Worm (Caenorhabditis elegans) whole organism, L2 larva: ENCODE data around the gene Y54F10AM.8.

Experiments used
- C34F6.9 ChIP-seq: fragments of 150-350 bp; optimal IDR thresholded peaks from 2 replicates; lab custom pipeline; 2014; ENCODE audit warnings: missing biosample characterization, missing genetic modification characterization
- F13H6.1 ChIP-seq: sonication (generic microtip); optimal IDR thresholded peaks from 2 replicates; lab custom pipeline; 2016; ENCODE audit warnings: missing genetic modification characterization, missing compliant biosample characterization
- R02D3.7 ChIP-seq: fragments of 150-350 bp; optimal IDR thresholded peaks from 2 replicates; lab custom pipeline; 2014; ENCODE audit warnings: missing biosample characterization, missing genetic modification characterization
- Y55F3AM.14 ChIP-seq: fragments of 200-800 bp; sonication (Bioruptor generic); optimal IDR thresholded peaks from 2 replicates; lab custom pipeline; 2018; ENCODE audit warnings: mild to moderate bottlenecking, missing genetic modification characterization, missing compliant biosample characterization
- ZK546.5 ChIP-seq: sonication (generic microtip); optimal IDR thresholded peaks from 2 replicates; lab custom pipeline; 2017; ENCODE audit warnings: missing biosample characterization, missing genetic modification characterization
- alr-1 ChIP-seq: fragments of 150-350 bp; optimal IDR thresholded peaks from 2 replicates; lab custom pipeline; 2014; ENCODE audit warnings: missing biosample characterization, missing genetic modification characterization
- aly-2 ChIP-seq: fragments of 150-350 bp; optimal IDR thresholded peaks from 2 replicates; lab custom pipeline; 2014; ENCODE audit warnings: missing biosample characterization, missing genetic modification characterization
- ama-1 ChIP-seq: fragments of 150-350 bp; optimal IDR thresholded peaks from 2 replicates; lab custom pipeline; 2018; ENCODE audit warnings: inconsistent platforms
- blmp-1 ChIP-seq: sonication (generic microtip); optimal IDR thresholded peaks from 2 replicates; lab custom pipeline; 2017; ENCODE audit warnings: missing genetic modification characterization, mild to moderate bottlenecking, missing compliant biosample characterization, antibody characterized with exemption, moderate library complexity; ENCODE audit not compliant: insufficient read depth
- ceh-16 ChIP-seq: fragments of 150-350 bp; optimal IDR thresholded peaks from 2 replicates; lab custom pipeline; 2014; ENCODE audit warnings: missing biosample characterization, missing genetic modification characterization
- ceh-82 ChIP-seq: fragments of 150-350 bp; optimal IDR thresholded peaks from 2 replicates; lab custom pipeline; 2014; ENCODE audit warnings: missing biosample characterization, missing genetic modification characterization
- crh-2 ChIP-seq: sonication (generic microtip); optimal IDR thresholded peaks from 2 replicates; lab custom pipeline; 2017; ENCODE audit warnings: missing biosample characterization, missing genetic modification characterization
- dmd-4 ChIP-seq: sonication (generic microtip); optimal IDR thresholded peaks from 2 replicates; lab custom pipeline; 2017; ENCODE audit warnings: missing biosample characterization, missing genetic modification characterization
- egl-27 ChIP-seq: sonication (generic microtip); optimal IDR thresholded peaks from 3 replicates; lab custom pipeline; 2017; ENCODE audit warnings: missing biosample characterization, missing genetic modification reagents, missing genetic modification characterization
- elt-1 ChIP-seq: fragments of 150-350 bp; optimal IDR thresholded peaks from 2 replicates; lab custom pipeline; 2014; ENCODE audit warnings: missing biosample characterization, missing genetic modification characterization
- elt-3 ChIP-seq: sonication (generic microtip); optimal IDR thresholded peaks from 2 replicates; lab custom pipeline; 2017; ENCODE audit warnings: missing biosample characterization, missing genetic modification characterization
- fos-1 ChIP-seq: fragments of 150-350 bp; optimal IDR thresholded peaks from 2 replicates; lab custom pipeline; 2014; ENCODE audit warnings: missing biosample characterization, missing genetic modification characterization
- gmeb-1 ChIP-seq: fragments of 150-350 bp; optimal IDR thresholded peaks from 2 replicates; lab custom pipeline; 2014; ENCODE audit warnings: missing biosample characterization, missing genetic modification characterization
- lin-11 ChIP-seq: fragments of 150-350 bp; sonication (generic microtip); optimal IDR thresholded peaks from 2 replicates; lab custom pipeline; 2014; ENCODE audit warnings: missing biosample characterization, missing genetic modification characterization, inconsistent platforms, mixed read lengths
- lin-13 ChIP-seq: fragments of 150-350 bp; optimal IDR thresholded peaks from 2 replicates; lab custom pipeline; 2014; ENCODE audit warnings: missing biosample characterization, missing genetic modification reagents, missing genetic modification characterization
- lin-39 ChIP-seq: fragments of 150-350 bp; optimal IDR thresholded peaks from 2 replicates; lab custom pipeline; 2014; ENCODE audit warnings: missing biosample characterization, missing genetic modification reagents, missing genetic modification characterization
- lsy-2 ChIP-seq, 2 experiments: fragments of 150-350 bp in 1 of 2; sonication (generic microtip) in 1 of 2; optimal IDR thresholded peaks; 2 replicates each; lab custom pipeline; 2014 to 2017; ENCODE audit warnings: missing biosample characterization in 2 of 2, missing genetic modification characterization in 2 of 2
- mab-5 ChIP-seq: fragments of 150-350 bp; optimal IDR thresholded peaks from 2 replicates; lab custom pipeline; 2014; ENCODE audit warnings: missing biosample characterization, missing genetic modification characterization
- mbf-1 ChIP-seq: sonication (generic microtip); optimal IDR thresholded peaks from 2 replicates; lab custom pipeline; 2017; ENCODE audit warnings: missing biosample characterization, missing genetic modification characterization
- mdl-1 ChIP-seq, 2 experiments: fragments of 150-350 bp in 1 of 2; sonication (generic microtip) in 1 of 2; optimal IDR thresholded peaks; 2 replicates each; lab custom pipeline; 2017; ENCODE audit warnings: missing biosample characterization in 2 of 2, missing genetic modification characterization in 2 of 2
- nhr-10 ChIP-seq: sonication (generic microtip); optimal IDR thresholded peaks from 2 replicates; lab custom pipeline; 2017; ENCODE audit warnings: missing biosample characterization, missing genetic modification characterization
- nhr-11 ChIP-seq: fragments of 150-350 bp; optimal IDR thresholded peaks from 2 replicates; lab custom pipeline; 2014; ENCODE audit warnings: missing biosample characterization, missing genetic modification characterization
- nhr-12 ChIP-seq: fragments of 150-350 bp; optimal IDR thresholded peaks from 2 replicates; lab custom pipeline; 2014; ENCODE audit warnings: missing biosample characterization, missing genetic modification characterization
- nhr-129 ChIP-seq: fragments of 150-350 bp; optimal IDR thresholded peaks from 2 replicates; lab custom pipeline; 2014; ENCODE audit warnings: missing biosample characterization, missing genetic modification characterization
- nhr-21 ChIP-seq: fragments of 150-350 bp; optimal IDR thresholded peaks from 2 replicates; lab custom pipeline; 2014; ENCODE audit warnings: missing biosample characterization, missing genetic modification characterization
- nhr-23 ChIP-seq: fragments of 150-350 bp; optimal IDR thresholded peaks from 2 replicates; lab custom pipeline; 2014; ENCODE audit warnings: missing biosample characterization, missing genetic modification reagents, missing genetic modification characterization
- nhr-237 ChIP-seq: fragments of 150-350 bp; optimal IDR thresholded peaks from 2 replicates; lab custom pipeline; 2014; ENCODE audit warnings: missing biosample characterization, missing genetic modification characterization
- nhr-25 ChIP-seq: fragments of 150-350 bp; sonication (generic microtip); optimal IDR thresholded peaks from 3 replicates; lab custom pipeline; 2014; ENCODE audit warnings: missing biosample characterization, missing genetic modification characterization
- nhr-6 ChIP-seq: fragments of 150-350 bp; optimal IDR thresholded peaks from 2 replicates; lab custom pipeline; 2014; ENCODE audit warnings: missing biosample characterization, missing genetic modification characterization
- nhr-77 ChIP-seq: fragments of 150-350 bp; optimal IDR thresholded peaks from 2 replicates; lab custom pipeline; 2014; ENCODE audit warnings: missing biosample characterization, missing genetic modification characterization
- peb-1 ChIP-seq: fragments of 150-350 bp; optimal IDR thresholded peaks from 2 replicates; lab custom pipeline; 2014; ENCODE audit warnings: missing biosample characterization, missing genetic modification characterization
- sem-4 ChIP-seq: fragments of 150-350 bp; optimal IDR thresholded peaks from 2 replicates; lab custom pipeline; 2014; ENCODE audit warnings: missing biosample characterization, missing genetic modification reagents, missing genetic modification characterization
- skn-1 ChIP-seq: sonication (generic microtip); optimal IDR thresholded peaks from 2 replicates; lab custom pipeline; 2017; ENCODE audit warnings: missing biosample characterization, missing genetic modification characterization
- sma-3 ChIP-seq: sonication (generic microtip); optimal IDR thresholded peaks from 2 replicates; lab custom pipeline; 2016; ENCODE audit warnings: missing genetic modification reagents, missing genetic modification characterization, missing compliant biosample characterization
- sma-9 ChIP-seq, 2 experiments: fragments of 150-350 bp in 1 of 2; sonication (generic microtip) in 1 of 2; optimal IDR thresholded peaks; 2 replicates each; lab custom pipeline; 2014 to 2016; ENCODE audit warnings: missing genetic modification characterization in 2 of 2, mild to moderate bottlenecking in 1 of 2, missing biosample characterization in 1 of 2, missing compliant biosample characterization in 1 of 2, missing genetic modification reagents in 1 of 2, moderate library complexity in 1 of 2
- snpc-4 ChIP-seq: fragments of 150-350 bp; optimal IDR thresholded peaks from 2 replicates; lab custom pipeline; 2014; ENCODE audit warnings: missing biosample characterization, missing genetic modification characterization
- unc-39 ChIP-seq: fragments of 150-350 bp; optimal IDR thresholded peaks from 2 replicates; lab custom pipeline; 2014; ENCODE audit warnings: missing biosample characterization, missing genetic modification characterization
- unc-55 ChIP-seq: fragments of 150-350 bp; sonication (generic microtip); optimal IDR thresholded peaks from 3 replicates; lab custom pipeline; 2014; ENCODE audit warnings: missing biosample characterization, missing genetic modification reagents, missing genetic modification characterization
- unc-62 ChIP-seq: fragments of 150-350 bp; optimal IDR thresholded peaks from 2 replicates; lab custom pipeline; 2014; ENCODE audit warnings: missing biosample characterization, missing genetic modification reagents, missing genetic modification characterization
- zag-1 ChIP-seq: fragments of 150-350 bp; optimal IDR thresholded peaks from 2 replicates; lab custom pipeline; 2014; ENCODE audit warnings: missing biosample characterization, missing genetic modification characterization
- ztf-1 ChIP-seq: fragments of 200-800 bp; sonication (Bioruptor generic); conservative IDR thresholded peaks from 2 replicates; pipeline ENCODE4 v1.3.6; 2022; ENCODE audit warnings: missing genetic modification characterization, missing compliant biosample characterization
- ztf-11 ChIP-seq: sonication (generic microtip); optimal IDR thresholded peaks from 2 replicates; lab custom pipeline; 2017; ENCODE audit warnings: missing biosample characterization, missing genetic modification characterization
- ztf-4 ChIP-seq: fragments of 150-350 bp; optimal IDR thresholded peaks from 2 replicates; lab custom pipeline; 2014; ENCODE audit warnings: missing biosample characterization, missing genetic modification characterization

The Y54F10AM.8 gene

ce11 chrIII:2473554-2473953 lies 34.2 kb downstream of the Y54F10AM.8 start, which contains the start of gene smg-6:
smg-6 (plus strand) TSS chrIII:2473854.
- TF ChIP-seq crh-2 (tag; lab: Kevin White, UChicago) (no peak), snpc-4 (tag; lab: Kevin White, UChicago) (no peak), alr-1 (tag; lab: Kevin White, UChicago) (no peak), elt-1 (tag; lab: Kevin White, UChicago) (no peak), zag-1 (tag; lab: Kevin White, UChicago) (no peak), lsy-2 (tag; optimal IDR thresholded peaks at IDR 0.05; lab: Kevin White, UChicago) (no peak), nhr-23 (tag; lab: Kevin White, UChicago) (no peak), unc-62 (no peak), nhr-10 (tag; lab: Kevin White, UChicago) (no peak), sma-3 (GFP tag; lab: Kevin White, UChicago) (no peak), nhr-237 (tag; lab: Kevin White, UChicago) (no peak)

- TF ChIP-seq dmd-4 (tag; lab: Kevin White, UChicago) (no peak), ztf-4 (tag; lab: Kevin White, UChicago) (peak; percentile 57), gmeb-1 (peak; percentile 45), sem-4 (tag; lab: Kevin White, UChicago) (no peak), nhr-129 (tag; lab: Kevin White, UChicago) (peak; percentile 81), egl-27 (tag; lab: Kevin White, UChicago) (no peak), nhr-10 (tag; lab: Kevin White, UChicago) (no peak), mbf-1 (tag; lab: Kevin White, UChicago) (no peak), alr-1 (tag; lab: Kevin White, UChicago) (no peak), mab-5 (peak; percentile 2), R02D3.7 (no peak), fos-1 (tag; lab: Kevin White, UChicago) (peak; percentile 72), sma-3 (GFP tag; lab: Kevin White, UChicago) (no peak), ztf-11 (tag; lab: Kevin White, UChicago) (no peak), snpc-4 (tag; lab: Kevin White, UChicago) (no peak), nhr-77 (tag; lab: Kevin White, UChicago) (no peak), C34F6.9 (peak; percentile 75), aly-2 (tag; lab: Kevin White, UChicago) (no peak), skn-1 (tag; lab: Kevin White, UChicago) (no peak), lsy-2 (tag; optimal IDR thresholded peaks at IDR 0.05; lab: Kevin White, UChicago) (peak in 1 of 2 experiments; percentile 67), zag-1 (tag; lab: Kevin White, UChicago) (no peak), unc-55 (GFP tag; lab: Kevin White, UChicago) (peak; percentile 83), nhr-237 (tag; lab: Kevin White, UChicago) (no peak), lin-13 (GFP tag; lab: Kevin White, UChicago) (peak; percentile 70), ceh-82 (tag; lab: Kevin White, UChicago) (no peak), blmp-1 (tag; lab: Kevin White, UChicago) (peak; percentile 21), ceh-16 (no peak), nhr-21 (tag; lab: Kevin White, UChicago) (no peak), Y55F3AM.14 (no peak), unc-39 (no peak), ztf-1 (no peak), sma-9 (GFP tag; optimal IDR thresholded peaks at IDR 0.05; lab: Kevin White, UChicago) (no peak), sma-9 (tag; optimal IDR thresholded peaks at IDR 0.05; lab: Kevin White, UChicago) (no peak), F13H6.1 (tag; lab: Kevin White, UChicago) (no peak), lin-39 (no peak), elt-3 (tag; lab: Kevin White, UChicago) (no peak), peb-1 (no peak), ZK546.5 (tag; lab: Kevin White, UChicago) (no peak), crh-2 (tag; lab: Kevin White, UChicago) (peak; percentile 29), mdl-1 (tag; optimal IDR thresholded peaks at IDR 0.05; lab: Kevin White, UChicago) (peak in 1 of 2 experiments; percentile 41), nhr-11 (no peak), lin-11 (tag; lab: Kevin White, UChicago) (peak; percentile 46), elt-1 (tag; lab: Kevin White, UChicago) (no peak), ama-1 (lab: Kevin White, UChicago) (no peak), nhr-6 (no peak), nhr-12 (tag; lab: Kevin White, UChicago) (no peak), nhr-25 (tag; lab: Kevin White, UChicago) (no peak), unc-62 (no peak), nhr-23 (tag; lab: Kevin White, UChicago) (no peak)
Measured at ce11 chrIII:2471855-2472254, 35.9 kb downstream of the Y54F10AM.8 start.
